Worm (Caenorhabditis elegans) whole organism, midembryonic: ENCODE data around the gene F56D5.3.

ENCODE experiments used
- cog-1 ChIP-seq: sonication (generic microtip); optimal IDR thresholded peaks from 2 replicates; lab custom pipeline; 2016; ENCODE audit warnings: missing genetic modification characterization, missing compliant biosample characterization
- flt-1 ChIP-seq: fragments of 200-800 bp; sonication (Bioruptor generic); IDR thresholded peaks from 2 replicates; pipeline ENCODE4 v1.3.6; 2022; ENCODE audit warnings: missing genetic modification characterization, missing compliant biosample characterization
- klf-2 ChIP-seq: fragments of 200-800 bp; sonication (Bioruptor generic); conservative IDR thresholded peaks from 2 replicates; pipeline ENCODE4 v1.3.6; 2022; ENCODE audit warnings: missing genetic modification reagents, missing genetic modification characterization, missing compliant biosample characterization

ce11 chrIV:9443940-9444339 is 46.6 kb downstream of the F56D5.3 start, which contains the start of gene F38E11.9:
- TF ChIP-seq klf-2 (GFP tag; lab: Robert Waterston, UW) (no peak), flt-1 (no peak), cog-1 (tag; lab: Kevin White, UChicago) (no peak)
